Worm (Caenorhabditis elegans) whole organism, L3 larva: Measurements from ENCODE around the gene F59E12.17.

Experiments used
- R02D3.7 ChIP-seq: fragments of 150-350 bp; optimal IDR thresholded peaks from 2 replicates; lab custom pipeline; 2014; ENCODE audit warnings: missing biosample characterization, missing genetic modification characterization
- ZK546.5 ChIP-seq: sonication (generic microtip); optimal IDR thresholded peaks from 2 replicates; lab custom pipeline; 2017; ENCODE audit warnings: missing biosample characterization, missing genetic modification characterization
- aly-2 ChIP-seq: fragments of 150-350 bp; optimal IDR thresholded peaks from 2 replicates; lab custom pipeline; 2014; ENCODE audit warnings: missing biosample characterization, missing genetic modification characterization
- ama-1 ChIP-seq: fragments of 150-350 bp; optimal IDR thresholded peaks from 2 replicates; lab custom pipeline; 2018
- ceh-16 ChIP-seq: sonication (generic microtip); optimal IDR thresholded peaks from 2 replicates; lab custom pipeline; 2017; ENCODE audit warnings: missing biosample characterization, missing genetic modification characterization
- ceh-28 ChIP-seq: fragments of 150-350 bp; optimal IDR thresholded peaks from 2 replicates; lab custom pipeline; 2014; ENCODE audit warnings: missing biosample characterization, missing genetic modification reagents, missing genetic modification characterization
- ceh-82 ChIP-seq: fragments of 150-350 bp; optimal IDR thresholded peaks from 2 replicates; lab custom pipeline; 2014; ENCODE audit warnings: missing biosample characterization, missing genetic modification characterization
- ceh-9 ChIP-seq: sonication (generic microtip); optimal IDR thresholded peaks from 2 replicates; lab custom pipeline; 2018; ENCODE audit warnings: missing biosample characterization, missing genetic modification characterization
- daf-12 ChIP-seq: fragments of 150-350 bp; optimal IDR thresholded peaks from 2 replicates; lab custom pipeline; 2014; ENCODE audit warnings: missing biosample characterization, missing genetic modification reagents, missing genetic modification characterization
- egl-27 ChIP-seq: sonication (generic microtip); optimal IDR thresholded peaks from 4 replicates; lab custom pipeline; 2017; ENCODE audit warnings: missing biosample characterization, missing genetic modification reagents, missing genetic modification characterization
- egl-5 ChIP-seq: fragments of 150-350 bp; optimal IDR thresholded peaks from 2 replicates; lab custom pipeline; 2017; ENCODE audit warnings: missing biosample characterization, missing genetic modification reagents, missing genetic modification characterization, inconsistent platforms
- elt-1 ChIP-seq: fragments of 150-350 bp; optimal IDR thresholded peaks from 2 replicates; lab custom pipeline; 2014; ENCODE audit warnings: missing biosample characterization, missing genetic modification characterization
- elt-2 ChIP-seq: sonication (generic microtip); optimal IDR thresholded peaks from 2 replicates; lab custom pipeline; 2016; ENCODE audit warnings: missing genetic modification reagents, mild to moderate bottlenecking, missing genetic modification characterization, missing compliant biosample characterization
- elt-3 ChIP-seq, 3 experiments: fragments of 150-350 bp in 1 of 3; sonication (generic microtip) in 2 of 3; optimal IDR thresholded peaks; 2 replicates in 2 of 3; 4 replicates in 1 of 3; lab custom pipeline; 2014 to 2017; ENCODE audit warnings: missing biosample characterization in 3 of 3, missing genetic modification characterization in 3 of 3
- eor-1 ChIP-seq, 2 experiments: fragments of 150-350 bp; optimal IDR thresholded peaks; 2 replicates each; lab custom pipeline; 2014 to 2018; ENCODE audit warnings: missing biosample characterization in 2 of 2, missing genetic modification characterization in 2 of 2
- fkh-10 ChIP-seq: sonication (generic microtip); optimal IDR thresholded peaks from 2 replicates; lab custom pipeline; 2017; ENCODE audit warnings: missing biosample characterization, missing genetic modification reagents, missing genetic modification characterization
- fkh-2 ChIP-seq: fragments of 150-350 bp; optimal IDR thresholded peaks from 2 replicates; lab custom pipeline; 2014; ENCODE audit warnings: missing biosample characterization, missing genetic modification reagents, missing genetic modification characterization
- fos-1 ChIP-seq: fragments of 150-350 bp; optimal IDR thresholded peaks from 2 replicates; lab custom pipeline; 2014; ENCODE audit warnings: missing biosample characterization, missing genetic modification characterization
- hmg-11 ChIP-seq: sonication (generic microtip); optimal IDR thresholded peaks from 2 replicates; lab custom pipeline; 2016; ENCODE audit warnings: missing genetic modification characterization, missing compliant biosample characterization
- jun-1 ChIP-seq: fragments of 150-350 bp; optimal IDR thresholded peaks from 2 replicates; lab custom pipeline; 2014; ENCODE audit warnings: missing biosample characterization, missing genetic modification reagents, missing genetic modification characterization
- lin-15B ChIP-seq: fragments of 150-350 bp; optimal IDR thresholded peaks from 2 replicates; lab custom pipeline; 2014; ENCODE audit warnings: missing biosample characterization, missing genetic modification characterization
- lin-39 ChIP-seq: fragments of 150-350 bp; optimal IDR thresholded peaks from 2 replicates; lab custom pipeline; 2018; ENCODE audit warnings: missing biosample characterization, missing genetic modification reagents, missing genetic modification characterization
- lsy-12 ChIP-seq: sonication (generic microtip); optimal IDR thresholded peaks from 2 replicates; lab custom pipeline; 2016; ENCODE audit warnings: mild to moderate bottlenecking, missing genetic modification characterization, missing compliant biosample characterization
- mdl-1 ChIP-seq: fragments of 150-350 bp; optimal IDR thresholded peaks from 2 replicates; lab custom pipeline; 2014; ENCODE audit warnings: missing biosample characterization, missing genetic modification characterization
- mml-1 ChIP-seq: fragments of 150-350 bp; sonication (generic microtip); optimal IDR thresholded peaks from 3 replicates; lab custom pipeline; 2014; ENCODE audit warnings: missing biosample characterization, missing genetic modification characterization
- nfya-1 ChIP-seq: sonication (generic microtip); optimal IDR thresholded peaks from 2 replicates; lab custom pipeline; 2017; ENCODE audit warnings: missing genetic modification characterization, mild to moderate bottlenecking, missing compliant biosample characterization, antibody characterized with exemption, moderate library complexity; ENCODE audit not compliant: insufficient read depth
- nhr-11 ChIP-seq: fragments of 150-350 bp; optimal IDR thresholded peaks from 2 replicates; lab custom pipeline; 2014; ENCODE audit warnings: missing biosample characterization, missing genetic modification characterization
- nhr-12 ChIP-seq: fragments of 150-350 bp; optimal IDR thresholded peaks from 2 replicates; lab custom pipeline; 2014; ENCODE audit warnings: missing biosample characterization, missing genetic modification characterization
- nhr-23 ChIP-seq: fragments of 150-350 bp; optimal IDR thresholded peaks from 2 replicates; lab custom pipeline; 2014; ENCODE audit warnings: missing biosample characterization, missing genetic modification reagents, missing genetic modification characterization
- nhr-237 ChIP-seq: fragments of 150-350 bp; optimal IDR thresholded peaks from 2 replicates; lab custom pipeline; 2014; ENCODE audit warnings: missing biosample characterization, missing genetic modification characterization
- nhr-25 ChIP-seq: sonication (generic microtip); optimal IDR thresholded peaks from 2 replicates; lab custom pipeline; 2017; ENCODE audit warnings: missing biosample characterization, missing genetic modification characterization
- nhr-28 ChIP-seq: fragments of 150-350 bp; optimal IDR thresholded peaks from 2 replicates; lab custom pipeline; 2014; ENCODE audit warnings: missing biosample characterization, missing genetic modification characterization
- nhr-43 ChIP-seq: sonication (generic microtip); optimal IDR thresholded peaks from 2 replicates; lab custom pipeline; 2016; ENCODE audit warnings: mild to moderate bottlenecking, missing genetic modification characterization, missing compliant biosample characterization; ENCODE audit not compliant: poor library complexity, severe bottlenecking
- nhr-67 ChIP-seq: fragments of 150-350 bp; optimal IDR thresholded peaks from 2 replicates; lab custom pipeline; 2014; ENCODE audit warnings: missing biosample characterization, missing genetic modification characterization
- nhr-76 ChIP-seq: fragments of 150-350 bp; sonication (generic microtip); optimal IDR thresholded peaks from 5 replicates; lab custom pipeline; 2014; ENCODE audit warnings: missing biosample characterization, missing genetic modification characterization
- nhr-77 ChIP-seq: fragments of 150-350 bp; optimal IDR thresholded peaks from 2 replicates; lab custom pipeline; 2014; ENCODE audit warnings: missing biosample characterization, missing genetic modification characterization
- pha-4 ChIP-seq: fragments of 150-350 bp; optimal IDR thresholded peaks from 2 replicates; lab custom pipeline; 2014; ENCODE audit warnings: missing biosample characterization, missing genetic modification reagents, missing genetic modification characterization
- pqm-1 ChIP-seq: fragments of 150-350 bp; optimal IDR thresholded peaks from 2 replicates; lab custom pipeline; 2017; ENCODE audit warnings: missing biosample characterization, missing genetic modification characterization, inconsistent platforms
- sea-2 ChIP-seq: fragments of 150-350 bp; sonication (generic microtip); optimal IDR thresholded peaks from 4 replicates; lab custom pipeline; 2014; ENCODE audit warnings: missing biosample characterization, missing genetic modification reagents, missing genetic modification characterization
- skn-1 ChIP-seq: fragments of 150-350 bp; optimal IDR thresholded peaks from 2 replicates; lab custom pipeline; 2014; ENCODE audit warnings: missing biosample characterization, missing genetic modification characterization
- snpc-4 ChIP-seq: fragments of 150-350 bp; optimal IDR thresholded peaks from 2 replicates; lab custom pipeline; 2014; ENCODE audit warnings: missing biosample characterization, missing genetic modification characterization
- tbx-2 ChIP-seq: sonication (generic microtip); optimal IDR thresholded peaks from 2 replicates; lab custom pipeline; 2016; ENCODE audit warnings: mild to moderate bottlenecking, missing genetic modification characterization, missing compliant biosample characterization
- unc-39 ChIP-seq: sonication (generic microtip); optimal IDR thresholded peaks from 4 replicates; lab custom pipeline; 2017; ENCODE audit warnings: missing biosample characterization, missing genetic modification characterization
- unc-62 ChIP-seq: fragments of 150-350 bp; sonication (generic microtip); optimal IDR thresholded peaks from 4 replicates; lab custom pipeline; 2014; ENCODE audit warnings: missing biosample characterization, missing genetic modification reagents, missing genetic modification characterization
- zag-1 ChIP-seq: fragments of 150-350 bp; optimal IDR thresholded peaks from 2 replicates; lab custom pipeline; 2014; ENCODE audit warnings: missing biosample characterization, missing genetic modification characterization
- ztf-11 ChIP-seq: fragments of 150-350 bp; optimal IDR thresholded peaks from 2 replicates; lab custom pipeline; 2014; ENCODE audit warnings: missing biosample characterization, missing genetic modification characterization
- ztf-4 ChIP-seq: fragments of 150-350 bp; optimal IDR thresholded peaks from 2 replicates; lab custom pipeline; 2014; ENCODE audit warnings: missing biosample characterization, missing genetic modification characterization

F59E12.17 gene

ce11 chrII:5660736-5661734 is 11.8 kb upstream of the F59E12.17 start, which contains the start of the genes ift-43 and mdt-26:
Gene ift-43 (minus strand): TSS chrII:5660786.
Gene mdt-26 (plus strand): TSS chrII:5661181.
- TF ChIP-seq R02D3.7 (tag; lab: Kevin White, UChicago) = no peak
- no peak for TF ChIP-seq ceh-9
- TF ChIP-seq aly-2 (tag; lab: Kevin White, UChicago) = peak; percentile 76
- peak; percentile 49 for TF ChIP-seq snpc-4 (tag; lab: Kevin White, UChicago)
- peak; percentile 46 for TF ChIP-seq mdl-1 (tag; lab: Kevin White, UChicago)
- TF ChIP-seq nhr-43 (tag; lab: Kevin White, UChicago) = peak; percentile 78
- TF ChIP-seq jun-1 = peak; percentile 36
- no peak for TF ChIP-seq nhr-67
- no peak for TF ChIP-seq ZK546.5 (tag; lab: Kevin White, UChicago)
- TF ChIP-seq nhr-77 (tag; lab: Kevin White, UChicago) = no peak
- no peak for TF ChIP-seq mml-1 (tag; lab: Kevin White, UChicago)
- TF ChIP-seq pqm-1 (tag; lab: Kevin White, UChicago) = peak; percentile 2
- peak; percentile 49 for TF ChIP-seq nhr-23 (tag; lab: Kevin White, UChicago)
- TF ChIP-seq unc-39 (tag; lab: Kevin White, UChicago) = no peak
- no peak for TF ChIP-seq nhr-76
- no peak for TF ChIP-seq eor-1 (tag; optimal IDR thresholded peaks at IDR 0.05; lab: Kevin White, UChicago)
- TF ChIP-seq nhr-11 (tag; lab: Kevin White, UChicago) = no peak
- no peak for TF ChIP-seq skn-1 (tag; lab: Kevin White, UChicago)
- TF ChIP-seq egl-5 (tag; lab: Kevin White, UChicago) = peak; percentile 60
- no peak for TF ChIP-seq nhr-12 (tag; lab: Kevin White, UChicago)
- TF ChIP-seq fos-1 (tag; lab: Kevin White, UChicago) = no peak
- TF ChIP-seq ztf-11 (tag; lab: Kevin White, UChicago) = no peak
- no peak for TF ChIP-seq ceh-16 (tag; lab: Kevin White, UChicago)
- no peak for TF ChIP-seq daf-12 (tag; lab: Kevin White, UChicago)
- TF ChIP-seq pha-4 (tag; lab: Kevin White, UChicago) = peak; percentile 73
- TF ChIP-seq unc-62 = peak; percentile 10
- no peak for TF ChIP-seq fkh-2 (tag; lab: Kevin White, UChicago)
- peak; percentile 67 for TF ChIP-seq tbx-2 (tag; lab: Kevin White, UChicago)
- TF ChIP-seq elt-1 = no peak
- TF ChIP-seq zag-1 = no peak
- peak; percentile 100 for TF ChIP-seq nfya-1 (tag; lab: Kevin White, UChicago)
- no peak for TF ChIP-seq egl-27 (tag; lab: Kevin White, UChicago)
- TF ChIP-seq ceh-82 (tag; lab: Kevin White, UChicago) = no peak
- TF ChIP-seq fkh-10 (GFP tag; lab: Kevin White, UChicago) = peak; percentile 19
- TF ChIP-seq lsy-12 (tag; lab: Kevin White, UChicago) = peak; percentile 74
- peak; percentile 98 for TF ChIP-seq lin-39
- TF ChIP-seq ztf-4 (tag; lab: Kevin White, UChicago) = peak; percentile 56
- peak; percentile 80 for TF ChIP-seq nhr-25
- no peak for TF ChIP-seq elt-3 (tag; optimal IDR thresholded peaks at IDR 0.05; lab: Kevin White, UChicago)
- TF ChIP-seq lin-15B (tag; lab: Kevin White, UChicago) = peak; percentile 80
- TF ChIP-seq nhr-237 = no peak
- TF ChIP-seq elt-2 (tag; lab: Kevin White, UChicago) = peak; percentile 65
- peak; percentile 98 for TF ChIP-seq hmg-11 (tag; lab: Kevin White, UChicago)
- TF ChIP-seq nhr-28 (tag; lab: Kevin White, UChicago) = no peak
- peak; percentile 100 for TF ChIP-seq ama-1 (lab: Kevin White, UChicago)
- peak; percentile 83 for TF ChIP-seq ceh-28
- TF ChIP-seq sea-2 (GFP tag; lab: Kevin White, UChicago) = no peak
